Fruit fly (Drosophila melanogaster) whole organism, embryonic: ENCODE results near the gene COX6B.

Experiments
- ATbp ChIP-seq: fragments of 200-800 bp; sonication (Bioruptor generic); optimal IDR thresholded peaks from 2 replicates; lab custom pipeline; 2017; ENCODE audit warnings: missing biosample characterization, mild to moderate bottlenecking, missing genetic modification characterization, missing genetic modification reagents
- Ada2b ChIP-seq: fragments of 200-800 bp; sonication (Bioruptor generic); IDR thresholded peaks from 2 replicates; pipeline ENCODE4 v1.3.6; 2022; ENCODE audit warnings: missing biosample characterization, missing genetic modification characterization
- Adf1 ChIP-seq: fragments of 200-800 bp; sonication (Bioruptor generic); IDR thresholded peaks from 2 replicates; pipeline ENCODE4 v1.3.6; 2022; ENCODE audit warnings: missing biosample characterization, missing genetic modification characterization
- Aef1 ChIP-seq: fragments of 200-800 bp; sonication (Bioruptor generic); IDR thresholded peaks from 3 replicates; pipeline ENCODE4 v1.3.6; 2022; ENCODE audit warnings: missing biosample characterization, missing genetic modification characterization
- Bteb2 ChIP-seq: fragments of 200-800 bp; sonication (Bioruptor generic); optimal IDR thresholded peaks from 2 replicates; lab custom pipeline; 2016; ENCODE audit warnings: missing biosample characterization, missing genetic modification characterization
- CG12236 ChIP-seq: fragments of 200-800 bp; sonication (Bioruptor generic); optimal IDR thresholded peaks from 2 replicates; lab custom pipeline; 2016; ENCODE audit warnings: missing biosample characterization, missing genetic modification characterization
- CG15073 ChIP-seq: fragments of 200-800 bp; sonication (Bioruptor generic); optimal IDR thresholded peaks from 2 replicates; lab custom pipeline; 2016; ENCODE audit warnings: missing biosample characterization, missing genetic modification characterization
- CG15269 ChIP-seq: fragments of 200-800 bp; sonication (Bioruptor generic); optimal IDR thresholded peaks from 2 replicates; lab custom pipeline; 2018; ENCODE audit warnings: missing biosample characterization, mild to moderate bottlenecking, missing genetic modification characterization, moderate library complexity
- CG15696 ChIP-seq: fragments of 200-800 bp; sonication (Bioruptor generic); optimal IDR thresholded peaks from 2 replicates; lab custom pipeline; 2019; ENCODE audit warnings: missing biosample characterization, mild to moderate bottlenecking, missing genetic modification characterization, moderate library complexity
- CG16863 ChIP-seq: fragments of 200-800 bp; sonication (Bioruptor generic); optimal IDR thresholded peaks from 3 replicates; lab custom pipeline; 2016; ENCODE audit warnings: missing biosample characterization, missing genetic modification characterization
- CG18262 ChIP-seq: fragments of 200-800 bp; optimal IDR thresholded peaks from 3 replicates; lab custom pipeline; 2019; ENCODE audit warnings: missing biosample characterization, mild to moderate bottlenecking, missing genetic modification characterization, moderate library complexity
- CG30431 ChIP-seq: fragments of 200-800 bp; sonication (Bioruptor generic); optimal IDR thresholded peaks from 2 replicates; lab custom pipeline; 2017; ENCODE audit warnings: missing biosample characterization, missing genetic modification characterization
- CG32767 ChIP-seq: fragments of 200-800 bp; sonication (Bioruptor generic); IDR thresholded peaks from 2 replicates; pipeline ENCODE4 v1.3.6; 2022; ENCODE audit warnings: missing biosample characterization, missing genetic modification characterization
- CG3995 ChIP-seq: fragments of 200-800 bp; sonication (Bioruptor generic); optimal IDR thresholded peaks from 3 replicates; lab custom pipeline; 2016; ENCODE audit warnings: missing biosample characterization, missing genetic modification characterization
- CG4328 ChIP-seq: fragments of 200-800 bp; sonication (Bioruptor generic); optimal IDR thresholded peaks from 3 replicates; lab custom pipeline; 2017; ENCODE audit warnings: missing biosample characterization, missing genetic modification reagents, missing genetic modification characterization
- CG4360 ChIP-seq: fragments of 200-800 bp; sonication (Bioruptor generic); IDR thresholded peaks from 2 replicates; pipeline ENCODE4 v1.3.6; 2022; ENCODE audit warnings: missing biosample characterization, missing genetic modification characterization
- CG4730 ChIP-seq: fragments of 200-800 bp; sonication (Bioruptor generic); IDR thresholded peaks from 2 replicates; pipeline ENCODE4 v1.3.6; 2022; ENCODE audit warnings: missing biosample characterization, missing genetic modification characterization
- CG4820 ChIP-seq: fragments of 200-800 bp; sonication (Bioruptor generic); optimal IDR thresholded peaks from 3 replicates; lab custom pipeline; 2016; ENCODE audit warnings: missing biosample characterization, missing genetic modification characterization
- CG5180 ChIP-seq: fragments of 200-800 bp; sonication (Bioruptor generic); optimal IDR thresholded peaks from 3 replicates; lab custom pipeline; 2017; ENCODE audit warnings: missing biosample characterization, missing genetic modification characterization, mild to moderate bottlenecking, moderate library complexity, missing genetic modification reagents
- CG5953 ChIP-seq: fragments of 200-800 bp; sonication (Bioruptor generic); IDR thresholded peaks from 2 replicates; pipeline ENCODE4 v1.3.6; 2022; ENCODE audit warnings: missing biosample characterization, missing genetic modification characterization
- CG6254 ChIP-seq: fragments of 200-800 bp; sonication (Bioruptor generic); optimal IDR thresholded peaks from 3 replicates; lab custom pipeline; 2017; ENCODE audit warnings: mild to moderate bottlenecking, missing biosample characterization, missing genetic modification reagents, missing genetic modification characterization
- CG8089 ChIP-seq: fragments of 200-800 bp; sonication (Bioruptor generic); optimal IDR thresholded peaks from 3 replicates; lab custom pipeline; 2016; ENCODE audit warnings: missing biosample characterization, missing genetic modification characterization
- CG9727 ChIP-seq: fragments of 200-800 bp; sonication (Bioruptor generic); optimal IDR thresholded peaks from 3 replicates; lab custom pipeline; 2017; ENCODE audit warnings: missing biosample characterization, mild to moderate bottlenecking, missing genetic modification characterization
- D ChIP-seq, 2 experiments: fragments of 200-800 bp in 1 of 2; fragments of >200 bp in 1 of 2; sonication (Bioruptor generic) in 1 of 2; optimal IDR thresholded peaks; 2 replicates in 1 of 2; 3 replicates in 1 of 2; lab custom pipeline; 2017; ENCODE audit warnings: mild to moderate bottlenecking in 1 of 2, missing biosample characterization in 1 of 2, missing genetic modification characterization in 1 of 2, missing genetic modification reagents in 1 of 2
- D19A ChIP-seq: fragments of 200-800 bp; optimal IDR thresholded peaks from 3 replicates; lab custom pipeline; 2019; ENCODE audit warnings: missing biosample characterization, mild to moderate bottlenecking, missing genetic modification characterization, moderate library complexity
- Fer2 ChIP-seq: fragments of 200-800 bp; sonication (Bioruptor generic); optimal IDR thresholded peaks from 2 replicates; lab custom pipeline; 2018; ENCODE audit warnings: missing biosample characterization, mild to moderate bottlenecking, missing genetic modification characterization, moderate library complexity
- Hsf ChIP-seq: fragments of 200-800 bp; sonication (Bioruptor generic); optimal IDR thresholded peaks from 3 replicates; lab custom pipeline; 2016; ENCODE audit warnings: missing biosample characterization, missing genetic modification characterization
- Side ChIP-seq: fragments of 200-800 bp; sonication (Bioruptor generic); optimal IDR thresholded peaks from 2 replicates; lab custom pipeline; 2016; ENCODE audit warnings: missing biosample characterization, missing genetic modification characterization
- Ssrp ChIP-seq: fragments of 200-800 bp; sonication (Bioruptor generic); optimal IDR thresholded peaks from 2 replicates; lab custom pipeline; 2018; ENCODE audit warnings: missing biosample characterization, mild to moderate bottlenecking, missing genetic modification characterization, moderate library complexity
- Vsx1 ChIP-seq: fragments of 200-800 bp; sonication (Bioruptor generic); optimal IDR thresholded peaks from 2 replicates; lab custom pipeline; 2017; ENCODE audit warnings: missing biosample characterization, mild to moderate bottlenecking, missing genetic modification characterization, missing genetic modification reagents
- amos ChIP-seq: fragments of 200-800 bp; sonication (Bioruptor generic); IDR thresholded peaks from 2 replicates; pipeline ENCODE4 v1.3.6; 2022; ENCODE audit warnings: missing biosample characterization, missing genetic modification characterization; ENCODE audit not compliant: partially characterized antibody
- ara ChIP-seq: fragments of 200-800 bp; sonication (Bioruptor generic); IDR thresholded peaks from 2 replicates; pipeline ENCODE4 v1.3.6; 2022; ENCODE audit warnings: missing biosample characterization, missing genetic modification characterization
- az2 ChIP-seq: fragments of 200-800 bp; sonication (Bioruptor generic); optimal IDR thresholded peaks from 3 replicates; lab custom pipeline; 2016; ENCODE audit warnings: missing biosample characterization, missing genetic modification characterization
- bbx ChIP-seq: fragments of 200-800 bp; sonication (Bioruptor generic); IDR thresholded peaks from 2 replicates; pipeline ENCODE4 v1.3.6; 2022; ENCODE audit warnings: missing biosample characterization, missing genetic modification characterization; ENCODE audit not compliant: partially characterized antibody
- bigmax ChIP-seq: fragments of 200-800 bp; sonication (Bioruptor generic); optimal IDR thresholded peaks from 2 replicates; lab custom pipeline; 2018; ENCODE audit warnings: missing biosample characterization, mild to moderate bottlenecking, missing genetic modification characterization
- chm ChIP-seq: fragments of 200-800 bp; sonication (Bioruptor generic); IDR thresholded peaks from 2 replicates; pipeline ENCODE4 v1.3.6; 2022; ENCODE audit warnings: missing biosample characterization, missing genetic modification characterization
- fd64A ChIP-seq: fragments of 200-800 bp; sonication (Bioruptor generic); optimal IDR thresholded peaks from 3 replicates; lab custom pipeline; 2018; ENCODE audit warnings: missing biosample characterization, mild to moderate bottlenecking, missing genetic modification characterization
- ftz-f1 ChIP-seq: fragments of 200-800 bp; sonication (Bioruptor generic); optimal IDR thresholded peaks from 2 replicates; lab custom pipeline; 2016; ENCODE audit warnings: missing biosample characterization, missing genetic modification characterization
- lilli ChIP-seq: fragments of 200-800 bp; sonication (Bioruptor generic); optimal IDR thresholded peaks from 3 replicates; lab custom pipeline; 2016; ENCODE audit warnings: missing biosample characterization, missing genetic modification characterization
- mam ChIP-seq: fragments of 200-800 bp; sonication (Bioruptor generic); optimal IDR thresholded peaks from 3 replicates; lab custom pipeline; 2016; ENCODE audit warnings: missing biosample characterization, missing genetic modification characterization
- mld ChIP-seq: fragments of 200-800 bp; sonication (Bioruptor generic); IDR thresholded peaks from 3 replicates; pipeline ENCODE4 v1.3.6; 2022; ENCODE audit warnings: missing biosample characterization, missing genetic modification characterization; ENCODE audit not compliant: partially characterized antibody
- odd ChIP-seq: fragments of 200-800 bp; sonication (Bioruptor generic); optimal IDR thresholded peaks from 2 replicates; lab custom pipeline; 2017; ENCODE audit warnings: missing biosample characterization, mild to moderate bottlenecking, missing genetic modification characterization
- onecut ChIP-seq: fragments of 200-800 bp; sonication (Bioruptor generic); IDR thresholded peaks from 2 replicates; pipeline ENCODE4 v1.3.6; 2022; ENCODE audit warnings: missing biosample characterization, missing genetic modification characterization
- otp ChIP-seq: fragments of 200-800 bp; sonication (Bioruptor generic); IDR thresholded peaks from 3 replicates; pipeline ENCODE4, ENCODE4 v1.3.6; 2022; ENCODE audit warnings: missing biosample characterization, missing genetic modification characterization
- pb ChIP-seq: fragments of 200-800 bp; sonication (Bioruptor generic); optimal IDR thresholded peaks from 3 replicates; lab custom pipeline; 2016; ENCODE audit warnings: missing biosample characterization, missing genetic modification characterization
- pros ChIP-seq: fragments of 200-800 bp; sonication (Bioruptor generic); optimal IDR thresholded peaks from 3 replicates; lab custom pipeline; 2019; ENCODE audit warnings: missing biosample characterization, mild to moderate bottlenecking, missing genetic modification characterization, moderate library complexity
- sima ChIP-seq: fragments of 200-800 bp; sonication (Bioruptor generic); optimal IDR thresholded peaks from 2 replicates; lab custom pipeline; 2016; ENCODE audit warnings: missing biosample characterization, missing genetic modification characterization
- sr ChIP-seq: fragments of 200-800 bp; sonication (Bioruptor generic); IDR thresholded peaks from 3 replicates; pipeline ENCODE4 v1.3.6; 2022; ENCODE audit warnings: missing biosample characterization, missing genetic modification characterization
- tx ChIP-seq: fragments of 200-800 bp; sonication (Bioruptor generic); optimal IDR thresholded peaks from 2 replicates; lab custom pipeline; 2016; ENCODE audit warnings: missing biosample characterization, missing genetic modification characterization
- unc-4 ChIP-seq: fragments of 200-800 bp; sonication (Bioruptor generic); IDR thresholded peaks from 2 replicates; pipeline ENCODE4 v1.3.6; 2022; ENCODE audit warnings: missing biosample characterization, missing genetic modification characterization; ENCODE audit not compliant: partially characterized antibody
- usp ChIP-seq: fragments of >200 bp; optimal IDR thresholded peaks from 2 replicates; lab custom pipeline; 2017; ENCODE audit warnings: missing biosample characterization, missing genetic modification characterization
- vnd ChIP-seq: fragments of 200-800 bp; sonication (Bioruptor generic); IDR thresholded peaks from 3 replicates; pipeline ENCODE4 v1.3.6; 2022; ENCODE audit warnings: missing biosample characterization, missing genetic modification characterization; ENCODE audit not compliant: partially characterized antibody

COX6B gene

dm6 chrX:19748565-19748964 is 4.4 kb upstream of the COX6B start (continued):
- TF ChIP-seq CG8089: no peak
- TF ChIP-seq lilli (GFP tag; lab: Kevin White, UChicago): peak; percentile 19
- no peak for TF ChIP-seq pb
- TF ChIP-seq fd64A (GFP tag; lab: Kevin White, UChicago): no peak
- no peak for TF ChIP-seq CG9727
- TF ChIP-seq unc-4 (GFP tag; lab: Robert Waterston, UW): peak; percentile 51
- TF ChIP-seq D19A (tag; lab: Kevin White, UChicago): no peak
- TF ChIP-seq Hsf (GFP tag; lab: Kevin White, UChicago): no peak
- no peak for TF ChIP-seq CG12236 (GFP tag; lab: Kevin White, UChicago)
- TF ChIP-seq CG4820 (GFP tag; lab: Kevin White, UChicago): no peak
- TF ChIP-seq sr (GFP tag; lab: Robert Waterston, UW): no peak
- TF ChIP-seq vnd (GFP tag; lab: Robert Waterston, UW): 0 out of 3 replicates have a peak, but pooled peaks have one; percentile 17
- TF ChIP-seq CG30431 (GFP tag; lab: Kevin White, UChicago): no peak
- TF ChIP-seq bbx: 0 out of 2 replicates have a peak, but pooled peaks have one; percentile 41
- TF ChIP-seq CG4328 (GFP tag; lab: Kevin White, UChicago): no peak
- TF ChIP-seq mam (GFP tag; lab: Kevin White, UChicago): no peak
- no peak for TF ChIP-seq az2 (GFP tag; lab: Kevin White, UChicago)
- no peak for TF ChIP-seq Ssrp (tag; lab: Kevin White, UChicago)
- TF ChIP-seq onecut (GFP tag; lab: Robert Waterston, UW): peak; percentile 53
- TF ChIP-seq otp (GFP tag; lab: Robert Waterston, UW): no peak
- no peak for TF ChIP-seq ara (GFP tag; lab: Robert Waterston, UW)
- TF ChIP-seq Bteb2: no peak
- TF ChIP-seq ftz-f1: no peak
- no peak for TF ChIP-seq CG18262 (tag; lab: Kevin White, UChicago)
- TF ChIP-seq sima (GFP tag; lab: Kevin White, UChicago): no peak
- TF ChIP-seq CG6254 (GFP tag; lab: Kevin White, UChicago): no peak
- TF ChIP-seq CG15696 (tag; lab: Kevin White, UChicago): no peak
- peak; percentile 51 for TF ChIP-seq amos
- TF ChIP-seq Fer2 (tag; lab: Kevin White, UChicago): no peak
- no peak for TF ChIP-seq CG16863 (GFP tag; lab: Kevin White, UChicago)
- no peak for TF ChIP-seq usp (GFP tag; lab: Kevin White, UChicago)
- TF ChIP-seq chm (GFP tag; lab: Robert Waterston, UW): no peak
- no peak for TF ChIP-seq pros (GFP tag; lab: Kevin White, UChicago)
- TF ChIP-seq Adf1 (GFP tag; lab: Robert Waterston, UW): no peak
- no peak for TF ChIP-seq CG5180 (GFP tag; lab: Kevin White, UChicago)
- TF ChIP-seq Ada2b (GFP tag; lab: Robert Waterston, UW): no peak
- no peak for TF ChIP-seq Aef1 (GFP tag; lab: Robert Waterston, UW)
- no peak for TF ChIP-seq CG32767 (GFP tag; lab: Robert Waterston, UW)
- no peak for TF ChIP-seq CG4730 (GFP tag; lab: Robert Waterston, UW)
- no peak for TF ChIP-seq CG5953 (GFP tag; lab: Robert Waterston, UW)
- TF ChIP-seq odd (GFP tag; lab: Kevin White, UChicago): no peak
- TF ChIP-seq tx (GFP tag; lab: Kevin White, UChicago): no peak
- TF ChIP-seq Side (GFP tag; lab: Kevin White, UChicago): no peak
- no peak for TF ChIP-seq ATbp
- no peak for TF ChIP-seq bigmax
- no peak for TF ChIP-seq CG15073 (GFP tag; lab: Kevin White, UChicago)
- no peak for TF ChIP-seq D (optimal IDR thresholded peaks at IDR 0.05; lab: Kevin White, UChicago)
- TF ChIP-seq D (GFP tag; optimal IDR thresholded peaks at IDR 0.05; lab: Kevin White, UChicago): no peak
- TF ChIP-seq CG4360: no peak
- TF ChIP-seq Vsx1: no peak
- TF ChIP-seq CG3995 (GFP tag; lab: Kevin White, UChicago): peak; percentile 67
- TF ChIP-seq CG15269 (tag; lab: Kevin White, UChicago): no peak
- TF ChIP-seq mld (GFP tag; lab: Robert Waterston, UW): no peak
